Fruit fly (Drosophila melanogaster) whole organism: ENCODE results near the gene Dph1.
A peak's percentile ranks its signal among the peaks of the same experiment; 100 is the strongest.

Experiments
- CG8478 ChIP-seq: fragments of >200 bp; optimal IDR thresholded peaks from 2 replicates; lab custom pipeline; 2018; ENCODE audit warnings: inconsistent platforms
- Dll ChIP-seq: fragments of >200 bp; optimal IDR thresholded peaks from 2 replicates; lab custom pipeline; 2017
- EcR ChIP-seq, 2 experiments: fragments of >200 bp; optimal IDR thresholded peaks; 2 replicates each; lab custom pipeline; 2017; ENCODE audit warnings: missing biosample characterization in 2 of 2, missing genetic modification characterization in 2 of 2, missing genetic modification reagents in 2 of 2
- pan ChIP-seq: fragments of >200 bp; optimal IDR thresholded peaks from 2 replicates; lab custom pipeline; 2017
- psq ChIP-seq: fragments of >200 bp; optimal IDR thresholded peaks from 2 replicates; lab custom pipeline; 2017
- usp ChIP-seq: fragments of >200 bp; optimal IDR thresholded peaks from 2 replicates; lab custom pipeline; 2017; ENCODE audit warnings: missing biosample characterization, missing genetic modification characterization, mixed read lengths

Gene Dph1

DNA sequence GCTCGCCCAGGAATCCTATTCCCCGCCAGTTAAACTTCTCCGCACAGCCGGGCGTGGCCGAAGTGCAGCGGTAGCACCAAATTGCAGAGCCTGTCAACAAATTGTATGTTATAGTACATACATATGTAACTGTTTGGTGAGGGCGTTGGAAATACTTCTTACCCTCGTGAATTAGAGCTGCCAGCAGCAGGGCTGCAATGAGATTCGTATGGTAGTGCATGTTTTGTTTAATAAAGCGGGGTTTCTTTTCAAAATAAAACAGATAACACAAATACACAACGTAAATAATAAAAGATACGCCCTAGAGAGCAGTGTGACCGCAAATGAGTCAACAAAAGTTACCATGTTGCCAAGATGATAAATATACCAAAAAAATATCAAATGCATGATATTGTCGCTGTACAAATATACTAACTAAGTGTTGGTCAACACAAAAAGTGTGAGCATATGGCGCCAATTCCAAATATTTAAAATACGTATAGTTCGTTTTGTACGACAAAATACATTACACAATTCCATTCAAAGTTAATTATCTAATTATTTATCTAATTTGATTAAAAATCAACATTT, 14.4 kb upstream of the Dph1 start, which contains the start of gene crim:
Gene crim (minus strand): TSS at position 328 of the 570 bp plus-strand sequence.
- TF ChIP-seq pan, result no peak
- no peak for TF ChIP-seq CG8478 (lab: Kevin White, UChicago)
- TF ChIP-seq psq (lab: Kevin White, UChicago), result no peak
- no peak for TF ChIP-seq Dll (lab: Kevin White, UChicago)
- TF ChIP-seq usp, result no peak
- TF ChIP-seq EcR (GFP tag; optimal IDR thresholded peaks at IDR 0.05; lab: Kevin White, UChicago), result no peak

DNA sequence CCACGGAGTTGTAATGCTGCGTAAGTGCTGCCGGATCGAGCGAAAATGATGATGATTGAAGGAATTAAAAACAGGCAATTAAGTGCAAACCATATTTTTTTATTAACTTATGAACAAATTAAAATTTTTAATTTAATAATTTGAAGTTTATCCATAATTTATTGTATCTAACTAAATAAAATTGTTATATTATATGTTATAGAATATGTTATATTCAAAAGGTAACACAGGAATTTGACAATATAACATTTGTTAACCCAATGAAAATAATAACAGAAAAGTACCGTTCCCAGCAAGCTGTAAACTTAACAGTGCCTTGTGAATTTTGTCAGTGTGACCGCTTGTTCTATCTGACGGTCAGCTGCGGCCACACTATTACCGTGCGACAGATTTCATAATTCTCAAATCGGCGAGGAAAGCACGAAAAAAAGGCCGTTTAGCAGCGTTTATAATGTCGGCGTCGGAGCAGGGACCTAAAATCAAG, 11.9 kb upstream of the Dph1 start, which contains the start of the genes Ccdc56 and mtTFB1:
Gene Ccdc56 (plus strand): TSS at position 347 of the 484 bp plus-strand sequence.
Gene mtTFB1 (plus strand): TSS at position 347 of the 484 bp plus-strand sequence.
- TF ChIP-seq CG8478 (lab: Kevin White, UChicago), result no peak
- TF ChIP-seq EcR (GFP tag; optimal IDR thresholded peaks at IDR 0.05; lab: Kevin White, UChicago), result no peak
- TF ChIP-seq Dll (lab: Kevin White, UChicago), result no peak
- TF ChIP-seq usp, result no peak
- TF ChIP-seq pan, result no peak

DNA sequence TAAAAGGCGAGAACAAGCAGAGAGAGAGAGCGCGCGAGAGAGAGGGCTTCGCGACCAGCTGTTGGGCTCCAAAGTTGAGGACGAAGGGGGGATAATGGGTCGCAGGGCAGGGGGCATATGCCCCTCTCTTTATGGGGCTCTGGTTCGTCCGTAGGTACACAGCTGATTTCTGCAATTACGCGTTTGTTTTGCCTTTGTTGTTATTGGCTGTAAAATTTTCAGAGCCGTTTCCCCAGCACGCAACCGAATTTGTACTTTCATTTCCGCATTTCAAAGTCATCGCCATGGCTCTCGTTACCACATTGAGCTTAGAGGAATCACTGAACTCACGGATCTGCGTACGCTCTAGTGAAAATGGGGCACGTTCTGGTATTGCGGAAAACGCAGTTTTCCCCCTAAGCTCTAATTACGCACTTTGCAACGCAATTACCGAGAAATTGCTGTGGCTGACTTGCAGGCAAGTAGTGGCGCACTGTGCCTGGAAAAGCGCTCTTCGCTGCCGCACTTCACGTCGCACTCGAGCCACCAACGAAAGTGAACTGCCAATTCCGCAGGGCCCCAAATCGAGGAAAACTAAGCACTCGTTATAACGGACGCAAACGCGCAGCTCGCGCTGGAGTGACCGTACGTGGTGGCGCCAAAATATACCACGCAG, 11.3 kb upstream of the Dph1 start, which contains the start of gene CG11658:
Gene CG11658 (minus strand): TSS at position 576 of the 655 bp plus-strand sequence.
- TF ChIP-seq CG8478 (lab: Kevin White, UChicago) (no peak), Dll (lab: Kevin White, UChicago) (peak; percentile 97)

DNA sequence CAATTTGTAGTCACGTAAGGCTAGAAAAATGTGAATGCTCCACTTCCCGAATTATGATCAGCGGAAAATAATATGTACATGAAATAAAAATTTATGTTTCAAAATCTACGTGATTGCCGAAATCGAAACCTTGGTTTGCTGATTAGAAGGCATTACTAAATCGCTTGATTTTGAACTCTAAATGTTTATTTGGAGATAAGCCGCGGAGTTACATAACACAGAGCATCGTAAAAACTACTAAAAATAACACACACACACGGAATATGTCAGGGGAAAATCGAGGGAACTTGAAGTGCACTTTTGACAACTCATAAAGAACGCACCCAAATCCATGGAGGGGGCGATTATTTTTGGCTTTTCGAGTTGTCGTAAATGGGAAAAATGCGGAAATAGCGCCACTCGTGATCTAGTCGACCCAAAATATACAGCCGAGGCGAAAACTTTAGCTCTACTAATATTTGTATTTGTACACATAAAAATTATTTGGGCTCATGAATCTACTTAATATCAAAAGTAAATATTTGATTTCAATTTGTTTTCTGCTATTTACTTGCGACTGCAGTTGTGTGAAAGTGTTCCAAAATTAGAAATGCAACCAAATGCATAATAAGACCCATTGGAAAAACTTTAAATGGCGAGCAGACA, 8.3 kb upstream of the Dph1 start:
- TF ChIP-seq EcR (GFP tag; optimal IDR thresholded peaks at IDR 0.05; lab: Kevin White, UChicago) (no peak), CG8478 (lab: Kevin White, UChicago) (no peak), psq (lab: Kevin White, UChicago) (no peak), pan (no peak), Dll (lab: Kevin White, UChicago) (no peak), usp (no peak)

DNA sequence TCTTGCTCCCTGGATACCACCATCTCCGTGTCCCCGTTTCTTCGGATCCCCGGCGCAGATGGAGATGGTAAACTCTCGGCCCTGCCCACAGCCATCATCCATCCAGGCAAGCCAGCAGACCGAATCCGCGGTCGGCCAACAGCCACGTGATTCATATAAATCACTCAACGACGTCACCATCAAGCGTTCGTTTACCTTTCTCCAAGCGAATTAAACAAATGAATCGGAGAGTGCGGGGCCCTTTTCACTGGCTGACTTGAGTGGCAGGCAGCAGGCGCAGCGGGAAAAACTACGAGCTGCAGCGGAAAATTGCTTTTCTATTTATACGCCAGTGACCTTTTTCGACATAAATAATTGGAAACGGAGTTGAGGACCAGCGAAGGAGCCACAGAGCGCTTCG, 6.8 kb upstream of the Dph1 start:
- no peak for TF ChIP-seq CG8478 (lab: Kevin White, UChicago)
- no peak for TF ChIP-seq pan
- TF ChIP-seq psq (lab: Kevin White, UChicago), result no peak
- no peak for TF ChIP-seq Dll (lab: Kevin White, UChicago)
- TF ChIP-seq usp, result no peak
- peak in 1 of 2 experiments; percentile 77 for TF ChIP-seq EcR (GFP tag; optimal IDR thresholded peaks at IDR 0.05; lab: Kevin White, UChicago)

DNA sequence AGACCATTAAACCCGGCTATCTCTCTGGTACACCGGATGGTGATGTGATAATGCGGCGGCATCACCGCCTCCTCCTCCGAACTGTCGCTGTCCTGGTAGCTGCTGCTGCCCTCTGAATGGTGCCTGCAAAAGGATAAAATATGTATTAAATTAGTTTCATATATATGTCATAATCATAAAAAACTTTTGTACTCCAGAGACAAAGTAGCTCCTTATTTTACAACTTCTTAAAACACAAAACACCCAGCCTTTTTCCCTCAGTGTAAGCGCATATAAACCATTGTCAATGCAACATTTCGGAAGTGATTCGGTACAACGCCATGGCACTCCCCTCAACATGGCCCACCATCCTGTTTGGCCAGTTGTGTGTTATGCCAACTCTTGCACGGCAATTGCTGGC, 4.9 kb upstream of the Dph1 start:
- TF ChIP-seq psq (lab: Kevin White, UChicago) (no peak), pan (no peak)

DNA sequence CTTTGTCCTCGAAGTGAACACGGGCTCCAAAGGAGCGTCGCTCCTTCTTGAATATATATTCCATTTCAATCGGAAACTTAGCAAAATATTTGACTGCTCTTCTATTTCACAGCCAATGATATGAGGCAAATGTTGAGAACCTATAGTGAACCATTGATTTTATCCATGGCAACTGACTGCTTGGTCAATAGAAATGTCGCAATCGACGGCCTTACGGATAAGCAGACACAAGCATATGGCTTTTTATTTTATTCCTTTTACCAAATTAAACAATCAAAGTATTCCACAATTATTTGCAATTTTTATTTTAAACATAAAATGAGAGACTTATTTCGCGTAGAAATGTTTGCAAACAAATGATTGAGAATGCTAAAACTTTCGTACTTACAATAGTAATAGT, 2.4 kb upstream of the Dph1 start, which contains the start of gene Dnai2:
Gene Dnai2 (minus strand): TSS at position 101 of the 400 bp plus-strand sequence.
- TF ChIP-seq usp (no peak), Dll (lab: Kevin White, UChicago) (no peak), EcR (GFP tag; optimal IDR thresholded peaks at IDR 0.05; lab: Kevin White, UChicago) (no peak), CG8478 (lab: Kevin White, UChicago) (no peak)

DNA sequence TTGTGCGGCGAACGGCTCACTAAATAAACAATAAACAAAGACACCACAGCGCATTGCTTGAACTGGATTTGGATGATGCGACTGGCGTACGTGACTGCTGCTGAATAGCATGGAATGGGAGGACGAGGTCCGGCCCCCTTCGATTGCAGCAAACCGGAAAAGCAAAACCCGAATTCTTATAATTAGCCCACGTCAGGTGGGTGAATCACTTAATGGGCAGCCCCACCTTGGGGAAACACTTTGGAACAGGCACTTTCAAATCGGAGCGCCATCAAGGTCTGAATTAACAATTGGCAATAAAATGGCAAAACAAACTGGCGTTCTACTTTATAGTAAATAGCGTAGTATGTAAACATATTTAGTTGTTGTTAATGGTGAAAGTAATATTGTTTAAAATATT, 936 bp downstream of the Dph1 start:
- no peak for TF ChIP-seq Dll (lab: Kevin White, UChicago)
- no peak for TF ChIP-seq usp
- TF ChIP-seq pan, result no peak
- TF ChIP-seq CG8478 (lab: Kevin White, UChicago), result no peak
- TF ChIP-seq EcR (GFP tag; optimal IDR thresholded peaks at IDR 0.05; lab: Kevin White, UChicago), result no peak
- TF ChIP-seq psq (lab: Kevin White, UChicago), result no peak

DNA sequence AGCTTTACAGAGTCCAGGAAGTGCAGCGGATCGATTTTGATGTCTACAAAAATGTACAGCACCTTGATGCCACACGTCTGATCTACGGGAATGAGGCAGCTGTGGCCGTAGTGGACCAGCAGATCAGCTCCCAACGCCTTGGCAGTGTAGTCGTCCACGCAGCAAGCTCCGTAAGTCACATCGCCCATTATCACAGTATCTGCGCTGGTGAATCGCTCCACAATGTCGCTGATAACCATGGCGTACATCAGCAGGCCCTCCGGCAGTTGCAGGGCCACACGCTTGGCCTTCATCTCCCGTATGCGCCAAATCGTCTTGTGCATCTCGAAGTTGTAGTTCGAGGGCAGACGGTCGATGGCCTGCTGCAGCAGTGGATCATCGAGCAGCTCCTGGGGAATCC, 1.7 kb downstream of the Dph1 start:
- TF ChIP-seq pan (no peak), EcR (GFP tag; optimal IDR thresholded peaks at IDR 0.05; lab: Kevin White, UChicago) (no peak), Dll (lab: Kevin White, UChicago) (no peak), psq (lab: Kevin White, UChicago) (no peak), usp (no peak), CG8478 (lab: Kevin White, UChicago) (no peak)

DNA sequence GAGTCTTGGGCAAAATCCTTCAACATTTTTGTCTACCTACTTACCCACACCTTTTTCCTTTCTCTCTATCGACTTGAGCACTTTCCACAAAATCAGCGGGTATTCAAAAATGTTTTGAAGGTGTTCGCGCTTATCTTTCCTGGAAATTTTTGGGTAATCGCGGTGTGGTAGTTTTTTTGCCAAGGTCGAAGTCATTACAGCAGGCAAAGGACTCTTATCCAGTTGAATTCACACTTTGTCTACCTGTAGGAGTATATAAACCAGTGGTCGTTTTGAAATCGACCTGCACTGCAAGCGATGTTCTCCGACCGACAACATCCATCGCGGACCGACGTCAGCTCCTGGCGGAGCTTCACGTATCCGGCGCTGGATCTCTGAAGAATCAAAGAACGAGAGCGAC, 3.9 kb downstream of the Dph1 start:
- no peak for TF ChIP-seq pan
- no peak for TF ChIP-seq Dll (lab: Kevin White, UChicago)
- no peak for TF ChIP-seq usp

DNA sequence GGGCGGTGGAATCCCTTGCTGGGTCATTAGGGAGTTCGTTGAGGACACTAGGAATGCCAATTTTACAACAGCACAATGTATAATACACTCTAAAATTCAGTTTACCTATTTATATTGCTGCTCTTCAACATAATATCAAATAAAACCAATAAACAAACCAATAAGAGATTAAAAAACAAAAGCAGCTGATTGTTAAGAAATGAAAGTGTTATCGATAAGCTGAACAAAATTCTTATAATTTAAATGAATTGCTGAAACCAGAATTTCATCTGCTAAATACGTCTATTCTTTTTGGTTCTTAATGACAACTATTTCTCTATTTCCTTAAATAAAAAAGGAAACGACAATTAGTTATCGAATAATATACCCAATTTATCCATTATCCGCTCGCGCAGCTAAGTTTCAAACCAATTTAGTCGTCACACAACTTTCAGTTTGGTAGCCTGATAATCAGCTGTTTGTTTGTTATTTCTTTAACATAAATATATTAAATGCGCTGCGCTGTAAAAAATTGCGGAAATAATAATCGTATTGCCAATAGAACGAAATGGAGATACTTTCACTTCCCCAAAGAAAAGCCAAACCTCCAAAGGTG, 5.5 kb downstream of the Dph1 start, which contains the start of the genes Pldn and CG14135:
Gene Pldn (minus strand): TSS at position 197 of the 595 bp plus-strand sequence.
Gene CG14135 (plus strand): TSS at position 369 of the 595 bp plus-strand sequence.
- no peak for TF ChIP-seq usp
- no peak for TF ChIP-seq CG8478 (lab: Kevin White, UChicago)
- TF ChIP-seq psq (lab: Kevin White, UChicago), result no peak
- TF ChIP-seq Dll (lab: Kevin White, UChicago), result no peak
